Worm (Caenorhabditis elegans) whole organism, L1 larva: ENCODE results near the gene lips-2.

Experiments
- F16B12.6 ChIP-seq: fragments of 150-350 bp; optimal IDR thresholded peaks from 2 replicates; lab custom pipeline; 2014; ENCODE audit warnings: missing biosample characterization, missing genetic modification characterization
- ama-1 ChIP-seq: fragments of 150-350 bp; optimal IDR thresholded peaks from 2 replicates; lab custom pipeline; 2014
- ceh-90 ChIP-seq: sonication (generic microtip); optimal IDR thresholded peaks from 2 replicates; lab custom pipeline; 2016; ENCODE audit warnings: missing genetic modification characterization, missing compliant biosample characterization
- ces-1 ChIP-seq: fragments of 150-350 bp; optimal IDR thresholded peaks from 2 replicates; lab custom pipeline; 2014; ENCODE audit warnings: missing biosample characterization, missing genetic modification reagents, missing genetic modification characterization
- fkh-10 ChIP-seq: sonication (generic microtip); optimal IDR thresholded peaks from 2 replicates; lab custom pipeline; 2017; ENCODE audit warnings: missing biosample characterization, missing genetic modification reagents, missing genetic modification characterization
- jun-1 ChIP-seq: fragments of 150-350 bp; optimal IDR thresholded peaks from 2 replicates; lab custom pipeline; 2014; ENCODE audit warnings: missing biosample characterization, missing genetic modification reagents, missing genetic modification characterization
- nhr-11 ChIP-seq: fragments of 150-350 bp; optimal IDR thresholded peaks from 2 replicates; lab custom pipeline; 2014; ENCODE audit warnings: missing biosample characterization, missing genetic modification characterization
- snu-23 ChIP-seq: sonication (generic microtip); optimal IDR thresholded peaks from 2 replicates; lab custom pipeline; 2016; ENCODE audit warnings: missing genetic modification characterization, missing compliant biosample characterization
- swsn-7 ChIP-seq: sonication (generic microtip); optimal IDR thresholded peaks from 2 replicates; lab custom pipeline; 2016; ENCODE audit warnings: missing genetic modification characterization, missing compliant biosample characterization

ce11 chrX:12248140-12248539 is 37.5 kb upstream of the lips-2 start:
- TF ChIP-seq jun-1 (tag; lab: Kevin White, UChicago) (no peak), snu-23 (no peak), swsn-7 (tag; lab: Kevin White, UChicago) (no peak), ama-1 (lab: Kevin White, UChicago) (no peak), ces-1 (GFP tag; lab: Kevin White, UChicago) (no peak), fkh-10 (no peak), nhr-11 (no peak), F16B12.6 (tag; lab: Kevin White, UChicago) (no peak), ceh-90 (tag; lab: Kevin White, UChicago) (no peak)
